Worm (Caenorhabditis elegans) whole organism, L2 larva: ENCODE results near the gene R11F4.1.

Source experiments
- F13H6.1 ChIP-seq: sonication (generic microtip); optimal IDR thresholded peaks from 2 replicates; lab custom pipeline; 2016; ENCODE audit warnings: missing genetic modification characterization, missing compliant biosample characterization
- R02D3.7 ChIP-seq: fragments of 150-350 bp; optimal IDR thresholded peaks from 2 replicates; lab custom pipeline; 2014; ENCODE audit warnings: missing biosample characterization, missing genetic modification characterization
- Y55F3AM.14 ChIP-seq: fragments of 200-800 bp; sonication (Bioruptor generic); optimal IDR thresholded peaks from 2 replicates; lab custom pipeline; 2018; ENCODE audit warnings: mild to moderate bottlenecking, missing genetic modification characterization, missing compliant biosample characterization
- ZK546.5 ChIP-seq: sonication (generic microtip); optimal IDR thresholded peaks from 2 replicates; lab custom pipeline; 2017; ENCODE audit warnings: missing biosample characterization, missing genetic modification characterization
- aly-2 ChIP-seq: fragments of 150-350 bp; optimal IDR thresholded peaks from 2 replicates; lab custom pipeline; 2014; ENCODE audit warnings: missing biosample characterization, missing genetic modification characterization
- blmp-1 ChIP-seq: sonication (generic microtip); optimal IDR thresholded peaks from 2 replicates; lab custom pipeline; 2017; ENCODE audit warnings: missing genetic modification characterization, mild to moderate bottlenecking, missing compliant biosample characterization, antibody characterized with exemption, moderate library complexity; ENCODE audit not compliant: insufficient read depth
- ceh-16 ChIP-seq: fragments of 150-350 bp; optimal IDR thresholded peaks from 2 replicates; lab custom pipeline; 2014; ENCODE audit warnings: missing biosample characterization, missing genetic modification characterization
- ceh-82 ChIP-seq: fragments of 150-350 bp; optimal IDR thresholded peaks from 2 replicates; lab custom pipeline; 2014; ENCODE audit warnings: missing biosample characterization, missing genetic modification characterization
- dmd-4 ChIP-seq: sonication (generic microtip); optimal IDR thresholded peaks from 2 replicates; lab custom pipeline; 2017; ENCODE audit warnings: missing biosample characterization, missing genetic modification characterization
- egl-27 ChIP-seq: sonication (generic microtip); optimal IDR thresholded peaks from 3 replicates; lab custom pipeline; 2017; ENCODE audit warnings: missing biosample characterization, missing genetic modification reagents, missing genetic modification characterization
- elt-1 ChIP-seq: fragments of 150-350 bp; optimal IDR thresholded peaks from 2 replicates; lab custom pipeline; 2014; ENCODE audit warnings: missing biosample characterization, missing genetic modification characterization
- elt-3 ChIP-seq: sonication (generic microtip); optimal IDR thresholded peaks from 2 replicates; lab custom pipeline; 2017; ENCODE audit warnings: missing biosample characterization, missing genetic modification characterization
- fos-1 ChIP-seq: fragments of 150-350 bp; optimal IDR thresholded peaks from 2 replicates; lab custom pipeline; 2014; ENCODE audit warnings: missing biosample characterization, missing genetic modification characterization
- gmeb-1 ChIP-seq: fragments of 150-350 bp; optimal IDR thresholded peaks from 2 replicates; lab custom pipeline; 2014; ENCODE audit warnings: missing biosample characterization, missing genetic modification characterization
- lin-13 ChIP-seq: fragments of 150-350 bp; optimal IDR thresholded peaks from 2 replicates; lab custom pipeline; 2014; ENCODE audit warnings: missing biosample characterization, missing genetic modification reagents, missing genetic modification characterization
- mab-5 ChIP-seq: fragments of 150-350 bp; optimal IDR thresholded peaks from 2 replicates; lab custom pipeline; 2014; ENCODE audit warnings: missing biosample characterization, missing genetic modification characterization
- mbf-1 ChIP-seq: sonication (generic microtip); optimal IDR thresholded peaks from 2 replicates; lab custom pipeline; 2017; ENCODE audit warnings: missing biosample characterization, missing genetic modification characterization
- mdl-1 ChIP-seq, 2 experiments: fragments of 150-350 bp in 1 of 2; sonication (generic microtip) in 1 of 2; optimal IDR thresholded peaks; 2 replicates each; lab custom pipeline; 2017; ENCODE audit warnings: missing biosample characterization in 2 of 2, missing genetic modification characterization in 2 of 2
- nhr-10 ChIP-seq: sonication (generic microtip); optimal IDR thresholded peaks from 2 replicates; lab custom pipeline; 2017; ENCODE audit warnings: missing biosample characterization, missing genetic modification characterization
- nhr-11 ChIP-seq: fragments of 150-350 bp; optimal IDR thresholded peaks from 2 replicates; lab custom pipeline; 2014; ENCODE audit warnings: missing biosample characterization, missing genetic modification characterization
- nhr-12 ChIP-seq: fragments of 150-350 bp; optimal IDR thresholded peaks from 2 replicates; lab custom pipeline; 2014; ENCODE audit warnings: missing biosample characterization, missing genetic modification characterization
- nhr-129 ChIP-seq: fragments of 150-350 bp; optimal IDR thresholded peaks from 2 replicates; lab custom pipeline; 2014; ENCODE audit warnings: missing biosample characterization, missing genetic modification characterization
- nhr-21 ChIP-seq: fragments of 150-350 bp; optimal IDR thresholded peaks from 2 replicates; lab custom pipeline; 2014; ENCODE audit warnings: missing biosample characterization, missing genetic modification characterization
- nhr-23 ChIP-seq: fragments of 150-350 bp; optimal IDR thresholded peaks from 2 replicates; lab custom pipeline; 2014; ENCODE audit warnings: missing biosample characterization, missing genetic modification reagents, missing genetic modification characterization
- nhr-237 ChIP-seq: fragments of 150-350 bp; optimal IDR thresholded peaks from 2 replicates; lab custom pipeline; 2014; ENCODE audit warnings: missing biosample characterization, missing genetic modification characterization
- nhr-25 ChIP-seq: fragments of 150-350 bp; sonication (generic microtip); optimal IDR thresholded peaks from 3 replicates; lab custom pipeline; 2014; ENCODE audit warnings: missing biosample characterization, missing genetic modification characterization
- peb-1 ChIP-seq: fragments of 150-350 bp; optimal IDR thresholded peaks from 2 replicates; lab custom pipeline; 2014; ENCODE audit warnings: missing biosample characterization, missing genetic modification characterization
- sem-4 ChIP-seq: fragments of 150-350 bp; optimal IDR thresholded peaks from 2 replicates; lab custom pipeline; 2014; ENCODE audit warnings: missing biosample characterization, missing genetic modification reagents, missing genetic modification characterization
- skn-1 ChIP-seq: sonication (generic microtip); optimal IDR thresholded peaks from 2 replicates; lab custom pipeline; 2017; ENCODE audit warnings: missing biosample characterization, missing genetic modification characterization
- sma-3 ChIP-seq: sonication (generic microtip); optimal IDR thresholded peaks from 2 replicates; lab custom pipeline; 2016; ENCODE audit warnings: missing genetic modification reagents, missing genetic modification characterization, missing compliant biosample characterization
- sma-9 ChIP-seq, 2 experiments: fragments of 150-350 bp in 1 of 2; sonication (generic microtip) in 1 of 2; optimal IDR thresholded peaks; 2 replicates each; lab custom pipeline; 2014 to 2016; ENCODE audit warnings: missing genetic modification characterization in 2 of 2, mild to moderate bottlenecking in 1 of 2, missing biosample characterization in 1 of 2, missing compliant biosample characterization in 1 of 2, missing genetic modification reagents in 1 of 2, moderate library complexity in 1 of 2
- unc-39 ChIP-seq: fragments of 150-350 bp; optimal IDR thresholded peaks from 2 replicates; lab custom pipeline; 2014; ENCODE audit warnings: missing biosample characterization, missing genetic modification characterization
- ztf-1 ChIP-seq: fragments of 200-800 bp; sonication (Bioruptor generic); conservative IDR thresholded peaks from 2 replicates; pipeline ENCODE4 v1.3.6; 2022; ENCODE audit warnings: missing genetic modification characterization, missing compliant biosample characterization
- ztf-11 ChIP-seq: sonication (generic microtip); optimal IDR thresholded peaks from 2 replicates; lab custom pipeline; 2017; ENCODE audit warnings: missing biosample characterization, missing genetic modification characterization
- ztf-4 ChIP-seq: fragments of 150-350 bp; optimal IDR thresholded peaks from 2 replicates; lab custom pipeline; 2014; ENCODE audit warnings: missing biosample characterization, missing genetic modification characterization

Gene R11F4.1

ce11 chrII:4102723-4103122 lies 11.0 kb downstream of the R11F4.1 start:
- TF ChIP-seq ztf-11 (tag; lab: Kevin White, UChicago) = no peak
- no peak for TF ChIP-seq mab-5 (tag; lab: Kevin White, UChicago)
- TF ChIP-seq ceh-82 (tag; lab: Kevin White, UChicago) = no peak
- TF ChIP-seq ztf-1 (GFP tag; lab: Robert Waterston, UW) = no peak
- no peak for TF ChIP-seq nhr-129 (tag; lab: Kevin White, UChicago)
- TF ChIP-seq dmd-4 (tag; lab: Kevin White, UChicago) = no peak
- TF ChIP-seq skn-1 = no peak
- no peak for TF ChIP-seq nhr-11 (tag; lab: Kevin White, UChicago)
- TF ChIP-seq nhr-237 (tag; lab: Kevin White, UChicago) = no peak
- no peak for TF ChIP-seq F13H6.1 (tag; lab: Kevin White, UChicago)
- TF ChIP-seq egl-27 (tag; lab: Kevin White, UChicago) = no peak
- TF ChIP-seq nhr-25 (tag; lab: Kevin White, UChicago) = no peak
- TF ChIP-seq nhr-21 (tag; lab: Kevin White, UChicago) = no peak
- TF ChIP-seq gmeb-1 (tag; lab: Kevin White, UChicago) = no peak
- no peak for TF ChIP-seq nhr-12 (tag; lab: Kevin White, UChicago)
- no peak for TF ChIP-seq aly-2 (tag; lab: Kevin White, UChicago)
- no peak for TF ChIP-seq blmp-1 (tag; lab: Kevin White, UChicago)
- TF ChIP-seq ZK546.5 (tag; lab: Kevin White, UChicago) = no peak
- TF ChIP-seq R02D3.7 = no peak

ce11 chrII:4107196-4107595 lies 15.5 kb downstream of the R11F4.1 start:
- no peak for TF ChIP-seq peb-1 (tag; lab: Kevin White, UChicago)

- TF ChIP-seq mdl-1 (tag; optimal IDR thresholded peaks at IDR 0.05; lab: Kevin White, UChicago) = no peak
- no peak for TF ChIP-seq nhr-237 (tag; lab: Kevin White, UChicago)
- TF ChIP-seq sma-9 (GFP tag; optimal IDR thresholded peaks at IDR 0.05; lab: Kevin White, UChicago) = no peak
- no peak for TF ChIP-seq sma-9 (tag; optimal IDR thresholded peaks at IDR 0.05; lab: Kevin White, UChicago)
- TF ChIP-seq sma-3 (GFP tag; lab: Kevin White, UChicago) = no peak
- TF ChIP-seq fos-1 (tag; lab: Kevin White, UChicago) = no peak
- no peak for TF ChIP-seq mab-5 (tag; lab: Kevin White, UChicago)
- TF ChIP-seq ztf-4 (tag; lab: Kevin White, UChicago) = no peak
- no peak for TF ChIP-seq skn-1
- no peak for TF ChIP-seq ceh-16 (tag; lab: Kevin White, UChicago)
- no peak for TF ChIP-seq ceh-82 (tag; lab: Kevin White, UChicago)
- no peak for TF ChIP-seq F13H6.1 (tag; lab: Kevin White, UChicago)
- TF ChIP-seq blmp-1 (tag; lab: Kevin White, UChicago) = no peak
- TF ChIP-seq nhr-23 (tag; lab: Kevin White, UChicago) = no peak
- no peak for TF ChIP-seq mbf-1 (tag; lab: Kevin White, UChicago)
Measured at ce11 chrII:4118508-4118907, 26.8 kb downstream of the R11F4.1 start.

ce11 chrII:4122899-4123298 lies 31.2 kb downstream of the R11F4.1 start:
- TF ChIP-seq skn-1 = no peak
- TF ChIP-seq F13H6.1 (tag; lab: Kevin White, UChicago) = no peak
- no peak for TF ChIP-seq elt-3 (tag; lab: Kevin White, UChicago)
- no peak for TF ChIP-seq nhr-10
- TF ChIP-seq sma-3 (GFP tag; lab: Kevin White, UChicago) = no peak
- no peak for TF ChIP-seq lin-13 (GFP tag; lab: Kevin White, UChicago)
- TF ChIP-seq nhr-23 (tag; lab: Kevin White, UChicago) = no peak
- TF ChIP-seq elt-1 (tag; lab: Kevin White, UChicago) = no peak
- TF ChIP-seq mbf-1 (tag; lab: Kevin White, UChicago) = no peak
- no peak for TF ChIP-seq ceh-16 (tag; lab: Kevin White, UChicago)
- TF ChIP-seq nhr-237 (tag; lab: Kevin White, UChicago) = no peak
- no peak for TF ChIP-seq ztf-1 (GFP tag; lab: Robert Waterston, UW)
- TF ChIP-seq ztf-4 (tag; lab: Kevin White, UChicago) = no peak
- TF ChIP-seq unc-39 (tag; lab: Kevin White, UChicago) = no peak
- no peak for TF ChIP-seq sma-9 (GFP tag; optimal IDR thresholded peaks at IDR 0.05; lab: Kevin White, UChicago)
- no peak for TF ChIP-seq sma-9 (tag; optimal IDR thresholded peaks at IDR 0.05; lab: Kevin White, UChicago)
- TF ChIP-seq sem-4 (tag; lab: Kevin White, UChicago) = no peak
- no peak for TF ChIP-seq ZK546.5 (tag; lab: Kevin White, UChicago)
- no peak for TF ChIP-seq nhr-12 (tag; lab: Kevin White, UChicago)
- no peak for TF ChIP-seq Y55F3AM.14
